Worm (Caenorhabditis elegans) whole organism, L4/young adult: ENCODE measurements around the gene C37C3.17.

Experiments
- W03F9.2 ChIP-seq: fragments of 150-350 bp; optimal IDR thresholded peaks from 2 replicates; lab custom pipeline; 2014; ENCODE audit warnings: missing biosample characterization, missing genetic modification characterization
- him-1 ChIP-seq: sonication (generic microtip); optimal IDR thresholded peaks from 2 replicates; lab custom pipeline; 2016; ENCODE audit warnings: missing genotype, missing genetic modification reagents, missing genetic modification characterization, missing compliant biosample characterization

DNA sequence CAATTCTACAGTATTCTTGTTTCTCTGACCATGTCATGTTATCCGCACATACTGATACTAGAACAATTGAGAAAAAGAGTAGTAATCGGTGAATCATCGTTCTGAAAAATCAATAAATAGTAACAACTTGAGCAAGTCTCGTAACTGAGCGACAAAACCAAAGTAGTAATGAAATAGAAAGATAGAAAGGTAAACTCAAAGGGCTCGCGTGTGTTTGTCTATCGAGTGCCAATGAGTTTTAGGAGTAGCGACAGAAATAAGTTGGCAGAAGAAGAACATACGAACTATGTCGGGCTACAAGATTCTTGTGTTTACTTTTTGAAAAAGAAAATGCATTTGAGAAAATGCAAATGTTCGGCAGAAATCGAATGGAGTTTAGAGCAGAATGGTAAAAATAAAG is 22.2 kb downstream of the C37C3.17 start, which contains the start of gene C37C3.12:
- no peak for TF ChIP-seq W03F9.2 (tag; lab: Kevin White, UChicago)
- TF ChIP-seq him-1 (tag; lab: Kevin White, UChicago): no peak
